Fruit fly (Drosophila melanogaster): ENCODE data around the gene usp.

usp gene

DNA sequence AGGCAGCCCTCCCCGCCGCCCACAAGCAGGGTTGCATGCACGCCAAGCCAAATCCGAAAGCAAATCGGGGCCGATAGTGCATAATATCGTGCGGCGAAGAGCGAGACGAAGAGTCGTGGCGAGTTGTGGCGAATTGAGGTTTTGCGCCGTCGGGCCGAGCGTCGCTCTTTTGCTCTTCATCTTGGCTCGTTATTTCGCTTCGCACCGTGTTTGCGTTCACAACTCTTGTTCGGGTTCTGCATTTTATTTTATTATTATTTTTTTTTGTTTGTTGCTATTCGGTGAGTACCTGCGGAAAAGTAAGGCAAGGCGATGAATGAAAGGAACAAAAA, 30.0 kb downstream of the usp start:
- no peak for TF ChIP-seq CG9705 (GFP tag; optimal IDR thresholded peaks at IDR 0.05)
- peak in 1 of 2 experiments; percentile 18 for TF ChIP-seq dl (GFP tag; optimal IDR thresholded peaks at IDR 0.05; ENCODE audit: insufficient read depth in 1 of 2, partially characterized antibody in 2 of 2)
- peak; percentile 6 for TF ChIP-seq woc (GFP tag; optimal IDR thresholded peaks at IDR 0.05)
- TF ChIP-seq Rel (GFP tag; optimal IDR thresholded peaks at IDR 0.05) = peak; percentile 17
- no peak for TF ChIP-seq Rel (tag; optimal IDR thresholded peaks at IDR 0.05)
- no peak for TF ChIP-seq brk (GFP tag; optimal IDR thresholded peaks at IDR 0.05)

DNA sequence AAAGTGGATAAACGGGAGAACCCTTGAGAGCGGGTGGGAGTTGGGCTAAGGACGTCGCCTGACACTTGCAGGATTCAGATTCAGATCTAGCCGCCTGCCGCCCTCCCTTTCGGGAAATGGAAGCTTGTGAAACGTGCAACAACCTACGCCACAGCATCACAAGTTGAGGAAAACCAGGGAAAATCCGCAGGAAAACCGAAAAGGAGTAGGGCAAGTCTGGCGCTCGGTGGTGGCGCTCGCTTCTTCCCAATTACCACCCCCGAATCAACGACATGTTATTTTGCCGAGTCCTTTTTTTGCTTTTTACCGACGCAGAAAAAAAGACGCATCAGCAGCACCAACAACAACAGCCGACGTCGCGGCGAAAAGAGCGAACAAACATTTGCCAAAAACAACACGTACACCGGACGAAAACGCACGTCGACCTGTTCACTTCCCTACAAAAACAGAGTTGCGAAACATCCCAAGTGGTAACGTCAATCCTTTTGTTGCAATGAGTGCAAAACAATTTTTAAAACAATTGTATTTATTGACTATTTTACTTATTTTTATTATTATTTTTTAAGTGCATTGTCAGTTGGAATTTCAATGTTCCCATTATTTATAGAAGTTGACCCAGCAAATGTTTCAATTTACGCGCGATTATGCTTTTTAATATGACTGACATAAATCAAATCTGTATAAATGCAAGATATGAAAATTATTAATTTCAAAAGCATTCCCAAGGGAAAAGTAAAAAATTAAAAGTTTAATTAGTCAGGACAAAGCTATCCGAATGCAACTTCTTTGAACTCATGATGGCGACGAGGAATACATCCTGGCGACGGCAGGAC, 30.6 kb downstream of the usp start:
- TF ChIP-seq h (GFP tag; optimal IDR thresholded peaks at IDR 0.05) (peak; percentile 27), Hr78 (GFP tag; optimal IDR thresholded peaks at IDR 0.05) (no peak), tai (GFP tag; optimal IDR thresholded peaks at IDR 0.05) (no peak), usp (GFP tag; optimal IDR thresholded peaks at IDR 0.05) (no peak), HLH106 (tag; optimal IDR thresholded peaks at IDR 0.05) (peak; percentile 40), Sp1 (GFP tag; optimal IDR thresholded peaks at IDR 0.05) (peak; percentile 41), dsf (GFP tag; optimal IDR thresholded peaks at IDR 0.05; ENCODE audit: borderline replicate concordance) (no peak), jim (GFP tag; optimal IDR thresholded peaks at IDR 0.05) (no peak), Dif (GFP tag; optimal IDR thresholded peaks at IDR 0.05; ENCODE audit: partially characterized antibody) (no peak), foxo (GFP tag; optimal IDR thresholded peaks at IDR 0.05) (peak in 1 of 2 experiments; percentile 57), Jra (GFP tag; optimal IDR thresholded peaks at IDR 0.05) (no peak), br (GFP tag; optimal IDR thresholded peaks at IDR 0.05) (no peak), psq (GFP tag; optimal IDR thresholded peaks at IDR 0.05) (no peak), sv (GFP tag; optimal IDR thresholded peaks at IDR 0.05) (peak; percentile 17), dmrt93B (GFP tag; optimal IDR thresholded peaks at IDR 0.05) (peak; percentile 3), rgr (GFP tag; optimal IDR thresholded peaks at IDR 0.05) (peak; percentile 41), OdsH (GFP tag; optimal IDR thresholded peaks at IDR 0.05) (peak; percentile 19), Mio (GFP tag; optimal IDR thresholded peaks at IDR 0.05) (no peak), sage (GFP tag; optimal IDR thresholded peaks at IDR 0.05) (no peak), Hnf4 (GFP tag; optimal IDR thresholded peaks at IDR 0.05) (peak; percentile 0), brk (GFP tag; optimal IDR thresholded peaks at IDR 0.05) (no peak), woc (GFP tag; optimal IDR thresholded peaks at IDR 0.05) (peak; percentile 38)

DNA sequence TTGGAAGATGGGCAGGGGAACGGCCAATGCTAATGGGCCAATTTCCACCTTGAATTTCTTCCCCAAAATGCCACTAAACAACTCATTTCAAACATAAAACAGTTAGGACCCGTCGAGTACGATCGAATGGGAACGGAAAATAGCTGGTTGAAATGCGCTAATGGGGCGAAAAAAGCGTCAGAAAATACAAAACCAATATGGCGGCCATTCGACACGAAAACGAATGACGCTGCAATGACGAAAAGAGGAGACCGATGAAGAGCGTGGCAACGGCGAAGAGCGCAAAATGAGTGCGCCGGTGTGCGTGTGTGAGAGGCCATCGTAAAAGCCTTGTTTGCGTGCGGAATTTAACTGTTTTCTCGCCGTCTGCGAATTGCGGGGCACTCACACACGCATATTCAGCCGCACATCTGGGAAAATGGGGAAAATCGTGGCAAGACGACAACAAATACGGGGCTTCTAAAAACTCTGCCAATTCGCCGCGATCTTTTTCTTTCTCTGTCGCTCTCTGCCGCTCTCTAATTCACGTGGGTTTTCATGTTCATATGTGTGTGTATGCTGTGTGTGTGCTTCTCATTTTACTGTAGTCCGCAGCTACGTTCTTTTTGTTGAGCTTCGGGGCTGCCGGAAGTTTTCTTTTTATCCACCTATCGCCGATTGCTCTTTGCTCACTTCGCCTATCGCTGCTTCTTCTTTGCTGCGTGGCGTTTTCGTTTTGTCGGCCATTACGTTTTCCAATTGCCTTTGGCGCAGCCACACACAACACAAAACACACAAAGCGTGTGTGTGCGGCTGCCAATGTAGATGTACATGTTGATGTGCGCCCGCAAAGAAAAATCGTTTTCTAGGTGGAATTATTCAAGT, 31.9 kb downstream of the usp start, which contains the start of gene east:
east (plus strand) TSS at position 851 of the 864 bp plus-strand sequence.
- no peak for TF ChIP-seq GATAd (GFP tag; optimal IDR thresholded peaks at IDR 0.05)
- TF ChIP-seq Vsx2 (GFP tag; optimal IDR thresholded peaks at IDR 0.05; ENCODE audit: partially characterized antibody) = no peak
- TF ChIP-seq Rel (GFP tag; optimal IDR thresholded peaks at IDR 0.05) = no peak
- no peak for TF ChIP-seq Rel (tag; optimal IDR thresholded peaks at IDR 0.05)
- no peak for TF ChIP-seq CG9705 (GFP tag; optimal IDR thresholded peaks at IDR 0.05)
- TF ChIP-seq CG32264 (GFP tag; optimal IDR thresholded peaks at IDR 0.05) = no peak
- no peak for TF ChIP-seq Dfd (GFP tag; optimal IDR thresholded peaks at IDR 0.05)
- no peak for TF ChIP-seq Hnf4 (GFP tag; optimal IDR thresholded peaks at IDR 0.05)
- TF ChIP-seq Abd-B (GFP tag; optimal IDR thresholded peaks at IDR 0.05) = no peak
- peak; percentile 36 for TF ChIP-seq Sp1 (GFP tag; optimal IDR thresholded peaks at IDR 0.05)
- TF ChIP-seq pan (optimal IDR thresholded peaks at IDR 0.05) = no peak
- no peak for TF ChIP-seq HLH106 (tag; optimal IDR thresholded peaks at IDR 0.05)
- no peak for TF ChIP-seq Myc (optimal IDR thresholded peaks at IDR 0.05)
- no peak for TF ChIP-seq Dif (GFP tag; optimal IDR thresholded peaks at IDR 0.05; ENCODE audit: partially characterized antibody)
- peak; percentile 92 for TF ChIP-seq psq (GFP tag; optimal IDR thresholded peaks at IDR 0.05)
